Worm (Caenorhabditis elegans) whole organism, L2 larva: ENCODE measurements around the gene dcr-1.

Source experiments
- R02D3.7 ChIP-seq: fragments of 150-350 bp; optimal IDR thresholded peaks from 2 replicates; lab custom pipeline; 2014; ENCODE audit warnings: missing biosample characterization, missing genetic modification characterization
- Y55F3AM.14 ChIP-seq: fragments of 200-800 bp; sonication (Bioruptor generic); optimal IDR thresholded peaks from 2 replicates; lab custom pipeline; 2018; ENCODE audit warnings: mild to moderate bottlenecking, missing genetic modification characterization, missing compliant biosample characterization
- ZK546.5 ChIP-seq: sonication (generic microtip); optimal IDR thresholded peaks from 2 replicates; lab custom pipeline; 2017; ENCODE audit warnings: missing biosample characterization, missing genetic modification characterization
- alr-1 ChIP-seq: fragments of 150-350 bp; optimal IDR thresholded peaks from 2 replicates; lab custom pipeline; 2014; ENCODE audit warnings: missing biosample characterization, missing genetic modification characterization
- ama-1 ChIP-seq: fragments of 150-350 bp; optimal IDR thresholded peaks from 2 replicates; lab custom pipeline; 2018; ENCODE audit warnings: inconsistent platforms
- ceh-16 ChIP-seq: fragments of 150-350 bp; optimal IDR thresholded peaks from 2 replicates; lab custom pipeline; 2014; ENCODE audit warnings: missing biosample characterization, missing genetic modification characterization
- ceh-82 ChIP-seq: fragments of 150-350 bp; optimal IDR thresholded peaks from 2 replicates; lab custom pipeline; 2014; ENCODE audit warnings: missing biosample characterization, missing genetic modification characterization
- crh-2 ChIP-seq: sonication (generic microtip); optimal IDR thresholded peaks from 2 replicates; lab custom pipeline; 2017; ENCODE audit warnings: missing biosample characterization, missing genetic modification characterization
- egl-27 ChIP-seq: sonication (generic microtip); optimal IDR thresholded peaks from 3 replicates; lab custom pipeline; 2017; ENCODE audit warnings: missing biosample characterization, missing genetic modification reagents, missing genetic modification characterization
- elt-3 ChIP-seq: sonication (generic microtip); optimal IDR thresholded peaks from 2 replicates; lab custom pipeline; 2017; ENCODE audit warnings: missing biosample characterization, missing genetic modification characterization
- fos-1 ChIP-seq: fragments of 150-350 bp; optimal IDR thresholded peaks from 2 replicates; lab custom pipeline; 2014; ENCODE audit warnings: missing biosample characterization, missing genetic modification characterization
- lin-11 ChIP-seq: fragments of 150-350 bp; sonication (generic microtip); optimal IDR thresholded peaks from 2 replicates; lab custom pipeline; 2014; ENCODE audit warnings: missing biosample characterization, missing genetic modification characterization, inconsistent platforms, mixed read lengths
- lin-13 ChIP-seq: fragments of 150-350 bp; optimal IDR thresholded peaks from 2 replicates; lab custom pipeline; 2014; ENCODE audit warnings: missing biosample characterization, missing genetic modification reagents, missing genetic modification characterization
- lin-39 ChIP-seq: fragments of 150-350 bp; optimal IDR thresholded peaks from 2 replicates; lab custom pipeline; 2014; ENCODE audit warnings: missing biosample characterization, missing genetic modification reagents, missing genetic modification characterization
- lsy-2 ChIP-seq, 2 experiments: fragments of 150-350 bp in 1 of 2; sonication (generic microtip) in 1 of 2; optimal IDR thresholded peaks; 2 replicates each; lab custom pipeline; 2014 to 2017; ENCODE audit warnings: missing biosample characterization in 2 of 2, missing genetic modification characterization in 2 of 2
- mab-5 ChIP-seq: fragments of 150-350 bp; optimal IDR thresholded peaks from 2 replicates; lab custom pipeline; 2014; ENCODE audit warnings: missing biosample characterization, missing genetic modification characterization
- mbf-1 ChIP-seq: sonication (generic microtip); optimal IDR thresholded peaks from 2 replicates; lab custom pipeline; 2017; ENCODE audit warnings: missing biosample characterization, missing genetic modification characterization
- mdl-1 ChIP-seq, 2 experiments: fragments of 150-350 bp in 1 of 2; sonication (generic microtip) in 1 of 2; optimal IDR thresholded peaks; 2 replicates each; lab custom pipeline; 2017; ENCODE audit warnings: missing biosample characterization in 2 of 2, missing genetic modification characterization in 2 of 2
- nhr-12 ChIP-seq: fragments of 150-350 bp; optimal IDR thresholded peaks from 2 replicates; lab custom pipeline; 2014; ENCODE audit warnings: missing biosample characterization, missing genetic modification characterization
- nhr-129 ChIP-seq: fragments of 150-350 bp; optimal IDR thresholded peaks from 2 replicates; lab custom pipeline; 2014; ENCODE audit warnings: missing biosample characterization, missing genetic modification characterization
- nhr-21 ChIP-seq: fragments of 150-350 bp; optimal IDR thresholded peaks from 2 replicates; lab custom pipeline; 2014; ENCODE audit warnings: missing biosample characterization, missing genetic modification characterization
- nhr-23 ChIP-seq: fragments of 150-350 bp; optimal IDR thresholded peaks from 2 replicates; lab custom pipeline; 2014; ENCODE audit warnings: missing biosample characterization, missing genetic modification reagents, missing genetic modification characterization
- nhr-237 ChIP-seq: fragments of 150-350 bp; optimal IDR thresholded peaks from 2 replicates; lab custom pipeline; 2014; ENCODE audit warnings: missing biosample characterization, missing genetic modification characterization
- nhr-25 ChIP-seq: fragments of 150-350 bp; sonication (generic microtip); optimal IDR thresholded peaks from 3 replicates; lab custom pipeline; 2014; ENCODE audit warnings: missing biosample characterization, missing genetic modification characterization
- nhr-6 ChIP-seq: fragments of 150-350 bp; optimal IDR thresholded peaks from 2 replicates; lab custom pipeline; 2014; ENCODE audit warnings: missing biosample characterization, missing genetic modification characterization
- nhr-77 ChIP-seq: fragments of 150-350 bp; optimal IDR thresholded peaks from 2 replicates; lab custom pipeline; 2014; ENCODE audit warnings: missing biosample characterization, missing genetic modification characterization
- peb-1 ChIP-seq: fragments of 150-350 bp; optimal IDR thresholded peaks from 2 replicates; lab custom pipeline; 2014; ENCODE audit warnings: missing biosample characterization, missing genetic modification characterization
- sem-4 ChIP-seq: fragments of 150-350 bp; optimal IDR thresholded peaks from 2 replicates; lab custom pipeline; 2014; ENCODE audit warnings: missing biosample characterization, missing genetic modification reagents, missing genetic modification characterization
- skn-1 ChIP-seq: sonication (generic microtip); optimal IDR thresholded peaks from 2 replicates; lab custom pipeline; 2017; ENCODE audit warnings: missing biosample characterization, missing genetic modification characterization
- sma-9 ChIP-seq, 2 experiments: fragments of 150-350 bp in 1 of 2; sonication (generic microtip) in 1 of 2; optimal IDR thresholded peaks; 2 replicates each; lab custom pipeline; 2014 to 2016; ENCODE audit warnings: missing genetic modification characterization in 2 of 2, mild to moderate bottlenecking in 1 of 2, missing biosample characterization in 1 of 2, missing compliant biosample characterization in 1 of 2, missing genetic modification reagents in 1 of 2, moderate library complexity in 1 of 2
- snpc-4 ChIP-seq: fragments of 150-350 bp; optimal IDR thresholded peaks from 2 replicates; lab custom pipeline; 2014; ENCODE audit warnings: missing biosample characterization, missing genetic modification characterization
- unc-55 ChIP-seq: fragments of 150-350 bp; sonication (generic microtip); optimal IDR thresholded peaks from 3 replicates; lab custom pipeline; 2014; ENCODE audit warnings: missing biosample characterization, missing genetic modification reagents, missing genetic modification characterization
- unc-62 ChIP-seq: fragments of 150-350 bp; optimal IDR thresholded peaks from 2 replicates; lab custom pipeline; 2014; ENCODE audit warnings: missing biosample characterization, missing genetic modification reagents, missing genetic modification characterization
- zag-1 ChIP-seq: fragments of 150-350 bp; optimal IDR thresholded peaks from 2 replicates; lab custom pipeline; 2014; ENCODE audit warnings: missing biosample characterization, missing genetic modification characterization
- ztf-11 ChIP-seq: sonication (generic microtip); optimal IDR thresholded peaks from 2 replicates; lab custom pipeline; 2017; ENCODE audit warnings: missing biosample characterization, missing genetic modification characterization
- ztf-4 ChIP-seq: fragments of 150-350 bp; optimal IDR thresholded peaks from 2 replicates; lab custom pipeline; 2014; ENCODE audit warnings: missing biosample characterization, missing genetic modification characterization

Gene dcr-1

DNA sequence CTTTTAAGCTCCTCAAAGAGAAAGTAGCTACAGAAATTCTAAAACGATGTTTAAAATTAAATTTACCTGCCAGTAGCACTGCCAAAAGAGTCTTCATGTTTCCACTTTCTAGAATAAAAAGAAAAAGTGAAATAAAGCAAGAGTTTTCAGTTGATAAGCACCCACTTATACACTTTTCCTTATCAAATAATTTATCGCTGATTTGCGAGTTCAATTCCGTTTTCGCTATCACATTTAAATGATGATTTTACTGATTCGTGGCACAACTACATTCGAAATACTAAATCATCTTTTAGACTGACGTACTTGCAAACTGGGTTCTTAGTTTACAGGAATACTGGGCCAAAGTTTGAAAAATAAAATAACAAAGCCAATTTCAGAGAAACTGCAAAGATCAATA is 29.1 kb downstream of the dcr-1 start, which contains the start of gene K12H4.7:
TSS of gene K12H4.7 (minus strand) at position 138 of the 400 bp plus-strand sequence.
- TF ChIP-seq nhr-129 = no peak
- no peak for TF ChIP-seq ceh-16
- TF ChIP-seq ztf-4 = no peak
- peak; percentile 93 for TF ChIP-seq fos-1
- TF ChIP-seq snpc-4 = no peak
- peak; percentile 26 for TF ChIP-seq skn-1 (tag; lab: Kevin White, UChicago)
- no peak for TF ChIP-seq nhr-77 (tag; lab: Kevin White, UChicago)
- no peak for TF ChIP-seq mab-5 (tag; lab: Kevin White, UChicago)
- TF ChIP-seq alr-1 (tag; lab: Kevin White, UChicago) = no peak
- no peak for TF ChIP-seq zag-1 (tag; lab: Kevin White, UChicago)
- no peak for TF ChIP-seq mdl-1 (tag; optimal IDR thresholded peaks at IDR 0.05; lab: Kevin White, UChicago)
- TF ChIP-seq elt-3 (tag; lab: Kevin White, UChicago) = no peak
- peak; percentile 1 for TF ChIP-seq sma-9 (GFP tag; optimal IDR thresholded peaks at IDR 0.05; lab: Kevin White, UChicago)
- TF ChIP-seq sma-9 (tag; optimal IDR thresholded peaks at IDR 0.05; lab: Kevin White, UChicago) = no peak
- no peak for TF ChIP-seq nhr-6 (tag; lab: Kevin White, UChicago)
- no peak for TF ChIP-seq ama-1
- TF ChIP-seq R02D3.7 = no peak
- TF ChIP-seq lin-39 = no peak
- TF ChIP-seq nhr-23 = no peak
- no peak for TF ChIP-seq Y55F3AM.14 (GFP tag; lab: Kevin White, UChicago)
- no peak for TF ChIP-seq peb-1
- peak; percentile 63 for TF ChIP-seq crh-2
- TF ChIP-seq nhr-21 (tag; lab: Kevin White, UChicago) = no peak

DNA sequence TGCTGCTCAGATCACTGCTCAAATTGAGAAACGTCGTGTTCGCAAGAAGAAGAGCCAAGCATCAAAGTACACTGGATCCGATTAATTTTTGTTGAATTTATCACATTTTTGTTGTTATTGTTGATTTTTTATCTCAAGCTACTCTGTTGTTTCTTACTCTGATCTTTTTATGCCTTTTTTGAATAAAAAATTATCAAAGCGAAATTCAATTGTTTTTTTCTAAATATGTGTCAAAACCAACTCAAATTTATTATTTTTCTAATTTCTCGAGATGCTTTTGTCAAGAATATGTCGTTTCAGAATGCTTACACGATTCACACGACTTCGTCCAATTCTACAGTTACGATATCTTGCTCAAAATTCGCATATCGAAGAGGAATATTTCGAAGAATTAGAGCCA is 32.7 kb downstream of the dcr-1 start, which contains the start of gene K12H4.2:
TSS of gene K12H4.2 (plus strand) at position 301 of the 400 bp plus-strand sequence.
- no peak for TF ChIP-seq Y55F3AM.14 (GFP tag; lab: Kevin White, UChicago)
- no peak for TF ChIP-seq lin-11 (tag; lab: Kevin White, UChicago)
- no peak for TF ChIP-seq unc-62
- no peak for TF ChIP-seq skn-1 (tag; lab: Kevin White, UChicago)
- TF ChIP-seq ceh-82 (tag; lab: Kevin White, UChicago) = no peak
- no peak for TF ChIP-seq nhr-12 (tag; lab: Kevin White, UChicago)
- TF ChIP-seq elt-3 (tag; lab: Kevin White, UChicago) = no peak
- TF ChIP-seq lin-13 = no peak
- TF ChIP-seq mab-5 (tag; lab: Kevin White, UChicago) = no peak
- no peak for TF ChIP-seq ZK546.5 (tag; lab: Kevin White, UChicago)
- TF ChIP-seq ztf-11 (tag; lab: Kevin White, UChicago) = no peak
- TF ChIP-seq mbf-1 (tag; lab: Kevin White, UChicago) = no peak
- TF ChIP-seq ama-1 = no peak
- no peak for TF ChIP-seq sma-9 (GFP tag; optimal IDR thresholded peaks at IDR 0.05; lab: Kevin White, UChicago)
- no peak for TF ChIP-seq sma-9 (tag; optimal IDR thresholded peaks at IDR 0.05; lab: Kevin White, UChicago)

DNA sequence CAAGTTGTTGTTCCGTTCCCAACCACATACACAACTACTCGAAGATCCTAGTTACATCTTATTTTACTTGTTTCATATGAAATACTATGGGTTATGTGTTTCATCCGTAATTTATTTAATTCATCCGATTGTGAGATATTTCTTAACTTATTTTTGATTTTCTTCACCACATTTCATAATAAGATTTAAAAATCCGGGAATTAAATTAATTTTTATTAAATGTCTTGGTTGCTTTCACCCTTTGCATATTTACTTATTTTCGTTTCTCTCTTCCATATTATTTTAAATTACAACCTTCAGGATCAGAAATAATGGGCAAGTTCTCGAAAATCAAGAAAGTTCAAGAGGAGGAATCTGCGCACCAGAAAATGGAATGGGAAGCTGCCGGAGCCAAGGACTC is 34.3 kb downstream of the dcr-1 start, which contains the start of gene K12H4.3:
TSS of gene K12H4.3 (plus strand) at position 301 of the 400 bp plus-strand sequence.
- TF ChIP-seq nhr-6 (tag; lab: Kevin White, UChicago) (no peak), lin-13 (no peak)
- TF ChIP-seq, all 48 proteins: peak for 0

DNA sequence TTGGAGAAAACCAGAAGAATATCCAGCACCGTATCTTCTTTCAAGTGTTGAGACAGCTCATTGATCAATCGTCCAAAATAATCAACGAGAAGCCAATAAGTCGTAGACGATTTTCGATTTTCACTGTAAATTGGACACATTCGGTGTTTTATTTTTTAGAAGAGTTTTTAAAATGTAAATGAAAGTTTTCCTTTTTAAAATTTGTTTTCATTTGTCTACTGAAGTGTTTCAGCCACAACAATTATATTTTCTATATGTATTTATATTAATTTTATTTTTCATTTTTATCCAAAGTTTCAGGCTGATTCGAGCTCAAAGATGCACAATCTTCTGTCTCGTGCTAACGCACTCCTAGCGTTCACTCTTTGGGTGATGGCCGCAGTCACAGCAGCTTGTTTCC is 35.4 kb downstream of the dcr-1 start, which contains the start of gene spcs-3:
TSS of gene spcs-3 (plus strand) at position 301 of the 400 bp plus-strand sequence.
- TF ChIP-seq ama-1 = no peak
- TF ChIP-seq sem-4 (tag; lab: Kevin White, UChicago) = no peak
- TF ChIP-seq ztf-11 (tag; lab: Kevin White, UChicago) = no peak
- no peak for TF ChIP-seq crh-2
- no peak for TF ChIP-seq egl-27 (tag; lab: Kevin White, UChicago)
- no peak for TF ChIP-seq alr-1 (tag; lab: Kevin White, UChicago)
- TF ChIP-seq lin-13 = no peak
- no peak for TF ChIP-seq nhr-6 (tag; lab: Kevin White, UChicago)
- TF ChIP-seq nhr-21 (tag; lab: Kevin White, UChicago) = no peak
- no peak for TF ChIP-seq nhr-129

DNA sequence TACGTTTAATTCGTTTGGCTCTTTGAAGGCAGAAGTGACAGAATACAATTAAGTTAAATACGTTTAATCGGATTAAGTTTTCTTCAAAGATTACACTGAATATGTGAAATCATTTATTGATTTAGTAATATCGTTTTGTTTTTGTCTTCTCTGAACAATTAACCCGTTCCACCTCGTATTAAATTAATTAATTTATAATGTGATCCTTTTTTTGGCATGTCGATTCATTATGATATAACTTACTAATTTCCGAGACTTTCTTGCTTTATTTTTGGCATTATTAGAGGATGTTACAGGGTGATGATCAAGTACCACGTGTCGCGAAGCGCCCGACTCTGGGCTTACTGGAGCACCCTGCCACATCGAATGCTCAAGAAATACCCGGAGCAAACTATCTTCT is 35.9 kb downstream of the dcr-1 start, which contains the start of gene K12H4.5:
TSS of gene K12H4.5 (plus strand) at position 301 of the 400 bp plus-strand sequence.
- TF ChIP-seq nhr-12 (tag; lab: Kevin White, UChicago) (no peak), nhr-21 (tag; lab: Kevin White, UChicago) (no peak), nhr-237 (tag; lab: Kevin White, UChicago) (no peak), nhr-25 (tag; lab: Kevin White, UChicago) (no peak), unc-55 (no peak), lin-11 (tag; lab: Kevin White, UChicago) (no peak), lsy-2 (tag; optimal IDR thresholded peaks at IDR 0.05; lab: Kevin White, UChicago) (no peak)
